Fruit fly (Drosophila melanogaster): Measurements from ENCODE around the gene Cpr78Cc.

The Cpr78Cc gene

DNA sequence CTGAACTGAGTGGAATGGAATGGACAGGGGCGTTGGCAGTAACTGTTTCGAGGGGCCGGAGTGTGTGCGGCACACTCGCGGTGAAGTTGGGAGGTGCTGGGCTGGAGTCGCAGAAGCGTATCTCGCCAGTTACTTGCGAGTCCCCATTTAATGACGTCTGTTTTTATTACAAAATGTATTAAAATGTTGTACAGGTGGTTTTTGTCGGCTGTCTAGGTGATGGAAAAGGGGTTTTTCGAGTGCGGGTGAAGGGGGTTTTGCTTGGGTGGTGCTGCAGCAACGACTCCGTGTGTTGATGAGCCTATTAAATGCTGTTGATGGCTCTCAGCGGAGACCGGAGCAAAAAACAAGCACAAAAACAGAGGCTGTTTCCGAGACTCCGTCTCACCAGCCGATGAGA, 49.0 kb upstream of the Cpr78Cc start (continued):
- peak; percentile 34 for TF ChIP-seq Hr4 (GFP tag; optimal IDR thresholded peaks at IDR 0.05)
- TF ChIP-seq acj6 (GFP tag; optimal IDR thresholded peaks at IDR 0.05): peak; percentile 61
- peak; percentile 9 for TF ChIP-seq Ets21C (GFP tag; optimal IDR thresholded peaks at IDR 0.05)
- TF ChIP-seq CG1621 (tag; optimal IDR thresholded peaks at IDR 0.05): peak; percentile 83
- peak; percentile 54 for TF ChIP-seq Gug (GFP tag; IDR thresholded peaks at IDR 0.05)
- TF ChIP-seq vri (GFP tag; optimal IDR thresholded peaks at IDR 0.05): peak; percentile 48
- peak; percentile 51 for TF ChIP-seq cyc (GFP tag; optimal IDR thresholded peaks at IDR 0.05)
- peak; percentile 61 for TF ChIP-seq CG8632 (GFP tag; optimal IDR thresholded peaks at IDR 0.05)
- TF ChIP-seq topi (GFP tag; optimal IDR thresholded peaks at IDR 0.05): peak; percentile 60
- TF ChIP-seq Hr39 (GFP tag; optimal IDR thresholded peaks at IDR 0.05): peak; percentile 45
- TF ChIP-seq Met (GFP tag; optimal IDR thresholded peaks at IDR 0.05): peak; percentile 50
- peak; percentile 49 for TF ChIP-seq achi (GFP tag; optimal IDR thresholded peaks at IDR 0.05)
- TF ChIP-seq Eip93F (GFP tag; optimal IDR thresholded peaks at IDR 0.05): no peak

DNA sequence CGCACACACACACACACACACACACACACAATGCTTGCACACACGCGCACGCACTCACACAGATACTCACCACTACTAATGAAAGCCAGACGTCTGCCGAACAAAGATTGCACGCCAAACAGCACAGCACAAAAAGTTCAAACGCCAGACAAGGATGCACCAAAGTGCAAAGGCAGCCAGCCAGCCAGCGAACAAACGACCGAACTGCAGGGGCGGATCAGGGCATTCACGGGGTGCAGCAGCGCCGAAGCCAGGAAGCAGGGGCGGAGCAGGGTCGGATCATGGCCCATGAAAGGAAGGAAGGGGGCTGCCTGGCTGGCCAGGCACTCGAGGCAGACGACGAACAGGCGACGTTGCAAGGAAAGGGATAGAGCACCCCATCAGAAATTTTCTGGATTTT, 47.9 kb upstream of the Cpr78Cc start:
- TF ChIP-seq Lpt (GFP tag; optimal IDR thresholded peaks at IDR 0.05): no peak
- no peak for TF ChIP-seq vri (GFP tag; optimal IDR thresholded peaks at IDR 0.05)
- TF ChIP-seq esn (GFP tag; optimal IDR thresholded peaks at IDR 0.05): no peak
- 0 out of 3 replicates have a peak, but pooled peaks have one; percentile 8 for TF ChIP-seq CG8119 (GFP tag; IDR thresholded peaks at IDR 0.05)
- no peak for TF ChIP-seq CG8632 (GFP tag; optimal IDR thresholded peaks at IDR 0.05)
- TF ChIP-seq ss (GFP tag; optimal IDR thresholded peaks at IDR 0.05): peak in 1 of 2 experiments; percentile 40
- TF ChIP-seq fd85E (GFP tag; optimal IDR thresholded peaks at IDR 0.05): no peak
- no peak for TF ChIP-seq CG16779 (tag; optimal IDR thresholded peaks at IDR 0.05)
- TF ChIP-seq CG10669 (GFP tag; optimal IDR thresholded peaks at IDR 0.05): no peak
- TF ChIP-seq Hr39 (GFP tag; optimal IDR thresholded peaks at IDR 0.05): peak; percentile 8
- no peak for TF ChIP-seq net (GFP tag; optimal IDR thresholded peaks at IDR 0.05)
- TF ChIP-seq CG6276 (GFP tag; optimal IDR thresholded peaks at IDR 0.05): no peak
- no peak for TF ChIP-seq CG10631 (GFP tag; optimal IDR thresholded peaks at IDR 0.05)
- TF ChIP-seq CG6163 (GFP tag; IDR thresholded peaks at IDR 0.05): no peak; the same call in 2 of the 3 replicates
- no peak for TF ChIP-seq CG4318 (GFP tag; optimal IDR thresholded peaks at IDR 0.05)
- peak; percentile 95 for TF ChIP-seq CG11902 (GFP tag; optimal IDR thresholded peaks at IDR 0.05)
- no peak for TF ChIP-seq cyc (GFP tag; optimal IDR thresholded peaks at IDR 0.05)
- TF ChIP-seq svp (GFP tag): peak; percentile 84
- TF ChIP-seq eg (GFP tag; IDR thresholded peaks at IDR 0.05): peak; percentile 15; the same call in 1 of the 3 replicates
- peak; percentile 13 for TF ChIP-seq Sox102F (GFP tag; optimal IDR thresholded peaks at IDR 0.05)
- no peak for TF ChIP-seq Met (GFP tag; optimal IDR thresholded peaks at IDR 0.05)

- TF ChIP-seq CG6276 (GFP tag; optimal IDR thresholded peaks at IDR 0.05) (no peak), esn (GFP tag; optimal IDR thresholded peaks at IDR 0.05) (peak; percentile 80), Met (GFP tag; optimal IDR thresholded peaks at IDR 0.05) (peak; percentile 49), dac (GFP tag; optimal IDR thresholded peaks at IDR 0.05) (no peak), CG6792 (GFP tag; optimal IDR thresholded peaks at IDR 0.05) (peak; percentile 39), Sox102F (GFP tag; optimal IDR thresholded peaks at IDR 0.05) (peak; percentile 4), Ets96B (tag; optimal IDR thresholded peaks at IDR 0.05) (peak; percentile 80), CG10631 (GFP tag; optimal IDR thresholded peaks at IDR 0.05) (peak; percentile 83), CG8632 (GFP tag; optimal IDR thresholded peaks at IDR 0.05) (peak; percentile 55), CG11294 (GFP tag; IDR thresholded peaks at IDR 0.05) (no peak), CG7368 (GFP tag; optimal IDR thresholded peaks at IDR 0.05) (no peak), Eip93F (GFP tag; optimal IDR thresholded peaks at IDR 0.05) (no peak), Hr39 (GFP tag; optimal IDR thresholded peaks at IDR 0.05) (peak; percentile 0), spab (GFP tag; optimal IDR thresholded peaks at IDR 0.05) (peak; percentile 79), salr (GFP tag; optimal IDR thresholded peaks at IDR 0.05) (peak; percentile 1 to 80), pdm3 (GFP tag; optimal IDR thresholded peaks at IDR 0.05) (peak; percentile 42), eg (GFP tag; IDR thresholded peaks at IDR 0.05) (no peak), CG9139 (GFP tag; optimal IDR thresholded peaks at IDR 0.05) (no peak), CG10669 (GFP tag; optimal IDR thresholded peaks at IDR 0.05) (peak; percentile 80), CG32006 (GFP tag; optimal IDR thresholded peaks at IDR 0.05) (peak; percentile 36), achi (GFP tag; optimal IDR thresholded peaks at IDR 0.05) (peak; percentile 50), Hr38 (GFP tag; optimal IDR thresholded peaks at IDR 0.05) (no peak), CG6854 (GFP tag; optimal IDR thresholded peaks at IDR 0.05) (no peak), dsx (GFP tag; optimal IDR thresholded peaks at IDR 0.05; ENCODE audit: poor library complexity, severe bottlenecking) (peak; percentile 47), Smox (GFP tag; optimal IDR thresholded peaks at IDR 0.05) (peak; percentile 56), Eip78C (GFP tag) (peak; percentile 99), fd85E (GFP tag; optimal IDR thresholded peaks at IDR 0.05) (no peak), Eip75B (GFP tag; optimal IDR thresholded peaks at IDR 0.05) (peak; percentile 27)
Observed at dm6 chr3L:21252932-21253760, 47.2 kb upstream of the Cpr78Cc start.
